Fruit fly (Drosophila melanogaster) ovary, adult (tissue): ENCODE measurements around the gene CG31668.

ENCODE experiments used
- CG17801 ChIP-seq: fragments of 200-800 bp; optimal IDR thresholded peaks from 2 replicates; lab custom pipeline; 2019; ENCODE audit warnings: missing biosample characterization, mild to moderate bottlenecking, missing genetic modification characterization, moderate library complexity; ENCODE audit not compliant: partially characterized antibody

Gene CG31668

DNA sequence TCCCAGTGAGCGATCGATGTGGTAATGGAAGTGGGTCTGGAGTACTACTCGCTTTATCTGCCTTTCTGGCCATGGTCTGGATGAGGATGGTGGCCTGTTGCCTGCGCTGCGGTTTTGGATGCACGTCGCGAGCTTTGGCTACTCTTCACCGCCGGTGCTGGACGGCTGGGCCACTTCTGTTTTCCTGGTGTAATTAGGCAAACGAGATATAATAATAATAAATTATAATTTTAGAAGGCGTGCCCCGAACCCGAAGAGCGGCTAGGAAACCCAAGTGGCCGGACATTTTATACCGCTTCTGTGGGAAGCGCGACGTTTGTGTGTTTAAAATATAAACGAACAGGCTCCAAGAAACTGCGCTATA lies 6.6 kb downstream of the CG31668 start:
- no peak for TF ChIP-seq CG17801 (GFP tag; lab: Kevin White, UChicago)

DNA sequence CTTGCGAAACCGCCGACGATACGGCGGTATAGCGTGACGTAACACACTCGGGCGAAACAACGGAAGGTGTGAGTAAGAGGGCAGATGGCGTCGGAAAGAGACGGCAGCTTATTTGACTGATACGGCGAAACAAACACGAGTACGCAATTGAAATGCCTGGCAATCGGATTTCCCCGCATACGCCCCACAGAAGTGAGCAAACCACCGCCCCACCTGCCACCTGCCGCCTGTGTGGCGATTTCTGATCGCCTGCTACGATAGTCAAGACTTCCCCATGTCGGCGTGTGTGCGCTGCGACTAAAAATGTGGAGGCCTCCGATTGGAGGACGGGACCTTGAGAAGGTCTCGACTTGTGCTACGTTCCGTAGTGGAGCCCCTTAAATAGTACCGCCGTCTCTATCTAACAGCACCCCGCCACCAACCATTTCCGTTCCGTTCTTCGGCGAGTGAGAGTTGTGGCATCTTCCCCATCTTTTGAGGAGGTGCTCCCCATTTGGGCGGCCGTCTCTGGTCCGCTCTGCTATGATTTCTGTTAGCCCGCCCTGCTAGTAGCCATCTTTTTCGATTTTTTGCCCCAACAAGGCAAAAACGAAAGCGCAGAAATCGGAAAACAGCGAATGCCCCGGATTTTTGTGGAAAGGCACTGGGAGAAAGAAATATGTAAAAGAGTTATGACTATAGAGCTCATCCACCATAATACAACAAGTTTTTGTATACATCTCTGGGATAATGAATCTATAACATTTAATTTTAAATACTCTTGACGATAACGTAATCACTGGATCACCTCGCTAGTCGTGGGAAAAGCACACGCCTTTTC lies 7.1 kb downstream of the CG31668 start:
- peak; percentile 52 for TF ChIP-seq CG17801 (GFP tag; lab: Kevin White, UChicago)

DNA sequence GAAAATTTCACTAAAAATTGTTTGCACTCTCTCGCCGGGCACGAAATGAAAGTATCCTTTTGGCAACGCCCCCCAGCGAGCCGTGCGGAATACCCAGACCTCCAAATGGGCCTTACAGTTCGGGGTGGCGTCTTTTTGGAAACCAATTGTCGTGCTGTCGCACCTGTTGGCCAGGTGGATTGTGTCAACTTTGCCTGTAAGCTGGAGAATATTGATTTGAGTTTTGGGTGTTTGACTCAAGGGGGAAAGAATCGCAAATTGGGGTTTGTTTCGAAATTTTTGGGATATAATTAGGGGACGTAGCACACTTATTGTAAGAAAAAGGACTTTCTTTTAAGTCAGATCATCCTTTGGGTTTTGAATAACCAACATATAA lies 7.9 kb downstream of the CG31668 start:
- no peak for TF ChIP-seq CG17801 (GFP tag; lab: Kevin White, UChicago)

DNA sequence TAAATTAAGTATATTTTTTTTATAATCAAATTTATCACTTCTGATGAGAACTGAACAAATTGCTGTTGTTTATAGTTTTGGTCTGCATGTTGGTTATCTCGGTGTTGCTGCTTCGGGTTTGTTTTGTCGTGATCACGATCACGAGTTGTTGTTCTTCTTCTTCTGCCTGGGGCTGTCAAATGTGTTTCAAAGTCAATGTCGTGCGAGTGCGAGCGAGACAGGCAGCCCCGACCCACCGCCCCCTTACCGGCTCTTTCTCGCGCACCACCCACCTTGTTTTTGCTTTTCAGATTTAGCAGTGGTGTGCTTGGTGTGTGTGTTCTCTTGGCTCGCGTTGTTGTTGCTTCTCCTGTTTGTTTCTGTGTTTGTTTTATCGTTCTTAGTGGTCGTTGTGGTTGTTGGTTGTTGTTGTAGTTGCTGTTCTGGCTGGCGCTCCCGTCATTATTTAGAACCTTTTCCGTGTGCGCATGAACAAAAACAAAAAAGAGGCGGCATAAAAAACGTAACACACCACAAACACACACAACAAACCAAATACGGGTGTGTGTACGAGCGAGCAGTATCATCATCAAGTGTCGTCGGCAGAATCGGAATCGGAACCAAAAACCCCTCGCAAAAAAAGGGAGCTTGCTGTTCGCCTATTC lies 8.4 kb downstream of the CG31668 start, which contains the start of gene COX7AL2:
Gene COX7AL2, minus strand, starts transcription at position 438 of the 644 bp plus-strand sequence.
- no peak for TF ChIP-seq CG17801 (GFP tag; lab: Kevin White, UChicago)

DNA sequence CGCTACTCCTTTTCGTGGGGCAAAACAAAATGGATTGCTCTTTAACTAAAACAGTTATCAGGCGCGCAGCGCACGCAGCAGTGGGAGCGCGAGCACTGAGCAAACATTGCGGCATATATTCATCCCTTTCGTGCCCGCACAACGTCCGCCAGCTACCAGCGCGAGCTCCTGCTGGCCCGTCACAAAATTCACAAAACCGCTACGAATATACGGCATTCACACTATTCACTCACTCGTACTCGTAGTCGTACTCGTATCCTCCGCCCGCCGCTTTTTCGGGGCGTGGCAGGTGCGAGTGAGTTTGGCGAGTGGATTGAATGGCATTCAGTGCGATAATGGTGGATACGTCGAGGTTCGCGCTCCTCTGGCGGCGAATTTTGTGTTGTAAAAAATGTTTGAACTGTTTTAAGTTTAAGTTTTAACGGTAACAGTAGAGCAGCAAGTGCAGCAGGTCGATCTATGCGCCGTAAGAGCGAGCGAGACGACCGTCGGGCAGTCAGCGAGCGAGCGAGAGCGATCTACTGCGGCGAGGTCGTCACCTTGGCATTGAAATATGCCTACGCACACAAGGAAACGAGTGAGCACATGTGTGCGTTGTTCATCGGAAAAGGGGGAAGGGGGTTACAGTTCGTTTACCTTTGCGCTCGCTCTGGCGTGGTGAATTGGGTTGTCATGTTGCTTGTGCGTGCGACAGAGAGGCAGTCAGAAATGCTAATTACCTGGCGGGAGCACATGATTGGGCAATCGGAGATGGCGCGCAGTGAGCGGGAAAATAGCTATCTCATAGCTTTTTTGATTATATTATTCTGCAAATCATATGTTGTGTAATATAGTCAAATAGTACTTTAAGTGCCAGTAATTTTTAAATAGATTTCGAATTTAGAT lies 9.1 kb downstream of the CG31668 start:
- no peak for TF ChIP-seq CG17801 (GFP tag; lab: Kevin White, UChicago)

DNA sequence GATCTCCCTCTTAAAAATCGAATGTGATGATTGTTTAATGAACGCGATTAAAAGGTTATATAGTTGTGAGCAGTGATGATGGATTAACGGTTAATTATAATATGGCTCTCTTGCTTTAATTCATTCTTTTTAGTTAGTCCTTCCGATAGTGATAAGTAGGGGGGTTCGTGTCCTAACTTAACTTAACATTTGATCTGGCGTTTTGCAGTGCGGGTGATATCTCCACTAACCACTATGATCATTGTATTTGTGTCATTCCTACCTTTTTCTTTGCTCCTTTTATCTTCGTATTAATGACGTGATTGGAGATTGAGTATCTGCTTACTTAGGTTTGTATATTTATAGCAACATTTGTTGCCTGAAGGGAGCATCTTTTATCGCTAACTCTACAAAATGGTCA lies 10.6 kb downstream of the CG31668 start:
- TF ChIP-seq CG17801 (GFP tag; lab: Kevin White, UChicago), result no peak

DNA sequence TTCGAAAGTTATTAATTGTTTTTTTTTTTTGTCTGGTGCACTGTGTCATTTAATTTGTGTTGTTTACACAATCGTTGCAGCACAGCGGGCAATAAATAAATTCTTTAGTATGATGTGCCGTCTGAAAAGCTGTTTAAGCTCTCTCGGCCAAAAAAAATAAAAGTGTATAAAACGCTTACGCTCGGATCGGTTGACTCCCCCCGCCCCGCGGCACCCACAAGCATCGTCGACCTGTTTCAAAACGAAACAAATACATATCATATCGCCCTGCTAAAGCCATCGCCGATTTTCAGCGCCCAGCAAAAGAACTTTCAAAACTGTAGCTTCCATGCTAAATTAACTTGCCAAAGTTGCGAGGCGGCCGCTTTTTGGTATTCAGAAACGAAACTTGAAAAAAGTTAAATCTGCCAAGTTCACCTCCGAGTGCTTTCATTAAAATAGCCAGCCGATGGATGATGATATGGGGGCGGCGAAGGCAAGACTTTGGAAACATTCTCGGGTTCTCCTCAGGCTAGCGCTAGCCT lies 11.6 kb downstream of the CG31668 start:
- no peak for TF ChIP-seq CG17801 (GFP tag; lab: Kevin White, UChicago)

DNA sequence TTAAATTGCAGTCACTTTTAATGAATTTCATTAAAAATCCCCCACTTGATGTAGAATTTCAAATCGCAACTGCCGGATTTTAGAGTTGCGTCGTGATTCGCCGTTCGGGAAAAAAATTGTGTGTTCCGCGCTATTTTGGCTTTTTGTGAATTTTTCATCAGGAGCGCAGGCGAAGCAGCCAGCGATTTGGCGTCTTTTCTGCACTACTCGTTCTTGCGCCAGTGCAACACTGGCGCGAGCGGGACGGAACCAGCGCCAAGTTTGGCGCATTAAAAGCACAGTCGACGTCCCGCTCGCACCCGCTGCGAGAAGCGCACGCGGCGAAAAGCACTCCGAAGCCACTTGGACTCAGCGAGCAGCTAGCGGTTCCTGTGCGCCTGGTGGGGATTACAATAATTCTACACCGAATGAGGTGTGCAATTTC lies 12.6 kb downstream of the CG31668 start:
- TF ChIP-seq CG17801 (GFP tag; lab: Kevin White, UChicago), result peak; percentile 83

DNA sequence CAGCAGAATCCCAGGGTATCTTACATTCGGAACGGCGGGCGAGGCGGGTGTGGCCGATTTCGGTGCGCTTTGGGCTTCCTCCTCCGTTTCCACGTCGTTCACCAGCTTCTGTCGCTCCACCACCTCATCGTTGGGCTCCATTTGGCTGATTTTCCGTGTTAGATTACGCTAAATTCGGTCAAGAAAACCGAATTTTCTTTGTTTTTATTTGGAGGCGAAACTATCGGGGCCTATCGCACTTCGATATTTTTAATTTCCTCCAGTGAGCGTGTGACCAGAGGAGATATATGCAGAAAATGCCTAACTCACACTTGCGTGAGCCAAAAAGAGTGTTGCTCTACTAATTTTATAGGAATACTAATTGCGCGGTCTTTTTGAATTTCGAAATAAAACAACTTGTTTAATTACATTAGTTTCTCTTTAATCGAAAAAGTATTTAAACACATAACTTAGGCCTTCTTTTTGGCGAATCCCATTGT lies 13.8 kb downstream of the CG31668 start, which contains the start of gene CG10874:
Gene CG10874, minus strand, starts transcription at position 264 of the 479 bp plus-strand sequence.
- TF ChIP-seq CG17801 (GFP tag; lab: Kevin White, UChicago), result peak; percentile 57

DNA sequence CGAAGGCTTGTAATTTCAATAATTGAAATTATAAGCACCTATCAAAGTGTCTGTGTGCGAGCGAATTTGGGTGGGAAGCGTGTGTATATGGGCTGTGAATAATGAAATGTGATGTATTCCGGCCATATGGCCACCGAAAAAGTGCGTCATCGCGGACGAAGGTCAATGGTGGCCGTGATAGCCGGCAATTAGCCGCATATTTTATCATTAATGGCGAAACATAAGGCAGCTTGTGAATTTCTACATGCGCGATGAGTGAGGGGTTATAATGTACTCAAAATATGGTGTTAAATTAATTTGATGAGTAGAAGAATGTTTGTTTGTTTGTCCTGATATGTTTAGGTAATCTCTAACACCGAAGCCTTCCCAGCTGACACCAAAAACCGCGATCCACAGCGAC lies 14.6 kb downstream of the CG31668 start:
- no peak for TF ChIP-seq CG17801 (GFP tag; lab: Kevin White, UChicago)

DNA sequence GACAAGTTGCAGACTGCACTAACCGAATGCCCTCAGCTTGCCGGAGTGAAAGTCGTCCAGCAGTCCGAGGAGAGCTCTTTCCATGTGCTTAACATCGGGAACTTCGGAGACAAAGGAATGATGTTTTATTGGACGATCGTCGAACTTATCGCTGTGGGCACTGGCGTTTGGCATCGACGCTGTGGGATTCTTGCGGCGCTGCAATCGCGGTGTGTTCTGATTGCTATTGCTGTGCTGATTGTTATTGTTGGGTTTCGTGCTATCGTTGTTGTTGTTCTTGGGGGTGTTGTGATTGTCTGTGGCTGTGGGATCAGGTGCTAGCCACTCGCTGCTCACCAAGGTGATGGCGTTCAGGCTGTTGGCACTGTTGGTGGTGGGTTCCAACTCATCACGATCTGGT lies 15.3 kb downstream of the CG31668 start:
- TF ChIP-seq CG17801 (GFP tag; lab: Kevin White, UChicago), result no peak

DNA sequence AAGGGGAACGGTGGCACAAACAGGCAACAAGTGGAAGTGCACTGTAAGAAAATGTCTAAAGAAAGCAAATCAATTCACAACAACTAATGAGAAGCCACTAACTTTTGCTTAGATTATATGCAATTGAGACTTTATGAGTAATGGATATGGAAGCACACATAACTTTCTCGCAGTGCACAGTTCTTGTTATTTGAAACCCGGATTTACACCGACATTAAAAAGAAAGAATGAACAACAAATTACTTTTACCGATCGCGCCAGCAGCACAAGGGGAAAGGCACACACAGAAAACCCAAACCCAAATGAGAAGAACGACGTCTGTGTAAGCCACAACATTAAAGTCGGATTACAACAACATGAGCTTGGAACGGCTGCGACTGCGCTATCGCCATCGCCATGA lies 16.9 kb downstream of the CG31668 start:
- TF ChIP-seq CG17801 (GFP tag; lab: Kevin White, UChicago), result no peak

DNA sequence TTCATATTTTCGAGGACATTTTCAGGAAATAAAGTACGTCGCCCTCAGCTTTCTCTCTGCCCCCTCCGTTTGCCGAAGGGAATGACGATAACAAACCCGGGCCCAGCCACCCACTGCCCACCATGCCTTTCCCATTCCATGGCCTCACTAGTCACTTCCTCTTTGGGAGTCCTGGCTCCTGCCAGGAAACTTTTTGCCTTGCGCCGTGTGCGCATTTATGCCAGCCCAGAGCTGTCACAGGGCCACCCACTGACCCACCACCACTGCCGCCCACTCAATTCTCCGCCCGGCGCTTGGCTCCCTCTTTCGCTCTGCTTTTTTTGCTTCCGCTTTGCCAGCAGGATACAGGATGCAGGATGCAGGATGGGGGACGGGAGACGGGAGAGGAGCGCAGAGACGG lies 18.6 kb downstream of the CG31668 start:
- no peak for TF ChIP-seq CG17801 (GFP tag; lab: Kevin White, UChicago)

DNA sequence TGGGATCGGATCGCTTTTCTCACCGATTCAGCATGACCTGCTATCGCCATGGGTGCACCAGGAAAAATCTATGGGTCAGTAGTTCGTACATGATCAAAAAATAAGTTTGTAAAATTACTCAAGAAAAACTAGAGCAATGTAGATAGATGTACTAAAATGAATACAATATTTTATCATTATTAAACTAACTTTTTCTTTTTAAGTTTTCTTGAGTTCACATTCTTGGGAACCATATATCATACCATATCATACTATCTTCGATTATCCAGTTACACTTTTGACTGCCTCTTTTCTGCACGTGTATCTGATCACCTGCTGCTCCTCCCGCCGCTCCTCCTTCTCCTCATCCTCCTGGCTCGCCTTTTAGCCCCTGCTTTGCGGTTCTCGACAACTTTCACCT lies 20.6 kb downstream of the CG31668 start:
- no peak for TF ChIP-seq CG17801 (GFP tag; lab: Kevin White, UChicago)

DNA sequence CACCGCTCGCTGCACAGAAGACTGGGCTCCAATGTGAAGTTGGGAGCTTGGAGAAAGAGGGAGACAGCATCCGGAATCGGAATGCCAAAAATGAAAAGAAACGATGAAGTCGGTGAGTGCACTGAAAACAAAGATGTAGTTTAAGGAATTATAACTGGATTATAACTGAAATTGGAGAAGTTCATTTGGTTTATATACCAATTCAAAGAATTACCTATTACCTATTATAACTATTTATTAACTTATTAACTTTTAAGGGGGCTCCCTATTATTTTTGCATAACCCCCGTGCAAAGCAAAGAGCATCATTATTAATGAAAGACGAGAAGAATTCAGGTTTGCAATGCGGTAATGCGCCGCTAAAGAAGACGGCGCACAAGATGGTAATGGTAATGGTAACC lies 21.3 kb downstream of the CG31668 start:
- TF ChIP-seq CG17801 (GFP tag; lab: Kevin White, UChicago), result no peak
